Fruit fly (Drosophila melanogaster): ENCODE results near the gene twin.
A peak's percentile ranks its signal among the peaks of the same experiment; 100 is the strongest.

Gene twin

dm6 chr3R:24234162-24234529 is 12.4 kb upstream of the twin start (continued):
- TF ChIP-seq CG12942 (GFP tag; optimal IDR thresholded peaks at IDR 0.05) (no peak), CG7839 (tag; optimal IDR thresholded peaks at IDR 0.05) (no peak), MESR4 (GFP tag; optimal IDR thresholded peaks at IDR 0.05) (no peak), hb (GFP tag; IDR thresholded peaks at IDR 0.05; ENCODE audit: partially characterized antibody) (no peak), CG4328 (GFP tag; optimal IDR thresholded peaks at IDR 0.05) (no peak), trh (GFP tag; optimal IDR thresholded peaks at IDR 0.05) (no peak), CG16779 (GFP tag; IDR thresholded peaks at IDR 0.05) (no peak), jumu (GFP tag; optimal IDR thresholded peaks at IDR 0.05) (no peak), pita (GFP tag; optimal IDR thresholded peaks at IDR 0.05) (no peak), slp2 (GFP tag; optimal IDR thresholded peaks at IDR 0.05) (no peak), CG30403 (GFP tag; optimal IDR thresholded peaks at IDR 0.05) (no peak), CG11456 (GFP tag; IDR thresholded peaks at IDR 0.05) (no peak), cg (GFP tag; optimal IDR thresholded peaks at IDR 0.05) (peak; percentile 59)

- TF ChIP-seq ken (GFP tag; IDR thresholded peaks at IDR 0.05) (no peak), wek (GFP tag; optimal IDR thresholded peaks at IDR 0.05) (no peak), prd (optimal IDR thresholded peaks at IDR 0.05) (no peak), prd (GFP tag; IDR thresholded peaks at IDR 0.05) (0 out of 3 replicates have a peak, but pooled peaks have one; percentile 12), h (optimal IDR thresholded peaks at IDR 0.05) (no peak), Jarid2 (GFP tag; optimal IDR thresholded peaks at IDR 0.05) (no peak), CG8478 (optimal IDR thresholded peaks at IDR 0.05) (peak; percentile 36), CG6765 (GFP tag; optimal IDR thresholded peaks at IDR 0.05) (peak; percentile 18), D (optimal IDR thresholded peaks at IDR 0.05) (no peak), D (GFP tag; optimal IDR thresholded peaks at IDR 0.05) (no peak), Hr51 (GFP tag; optimal IDR thresholded peaks at IDR 0.05) (no peak), gce (GFP tag; IDR thresholded peaks at IDR 0.05) (no peak), dimm (GFP tag; IDR thresholded peaks at IDR 0.05) (no peak), CG15073 (GFP tag; optimal IDR thresholded peaks at IDR 0.05) (no peak), ranshi (GFP tag; IDR thresholded peaks at IDR 0.05) (no peak), ttk (GFP tag; IDR thresholded peaks at IDR 0.05) (no peak), CG7928 (GFP tag; optimal IDR thresholded peaks at IDR 0.05) (no peak), otp (GFP tag; IDR thresholded peaks at IDR 0.05) (no peak), CG7357 (GFP tag; IDR thresholded peaks at IDR 0.05) (no peak), CG12236 (GFP tag; optimal IDR thresholded peaks at IDR 0.05) (no peak), hkb (optimal IDR thresholded peaks at IDR 0.05) (peak; percentile 41), hkb (GFP tag; IDR thresholded peaks at IDR 0.05) (no peak), Hsf (GFP tag; optimal IDR thresholded peaks at IDR 0.05) (peak; percentile 5), CG13123 (GFP tag; optimal IDR thresholded peaks at IDR 0.05) (no peak), H2.0 (GFP tag; IDR thresholded peaks at IDR 0.05) (no peak), pros (GFP tag; optimal IDR thresholded peaks at IDR 0.05) (no peak), sens-2 (GFP tag; IDR thresholded peaks at IDR 0.05) (no peak), btn (GFP tag; optimal IDR thresholded peaks at IDR 0.05) (no peak), ERR (GFP tag; optimal IDR thresholded peaks at IDR 0.05) (no peak), crp (GFP tag; optimal IDR thresholded peaks at IDR 0.05) (peak in 1 of 2 experiments; percentile 72), CG31224 (GFP tag; IDR thresholded peaks at IDR 0.05) (no peak), CG9609 (GFP tag; optimal IDR thresholded peaks at IDR 0.05) (no peak), ro (GFP tag; IDR thresholded peaks at IDR 0.05) (no peak), CG12769 (tag; optimal IDR thresholded peaks at IDR 0.05) (no peak), CG10565 (GFP tag; optimal IDR thresholded peaks at IDR 0.05) (no peak), CG11696 (GFP tag; IDR thresholded peaks at IDR 0.05) (no peak), Oaz (GFP tag; IDR thresholded peaks at IDR 0.05) (no peak), nmo (GFP tag; optimal IDR thresholded peaks at IDR 0.05) (peak; percentile 44), toy (GFP tag; IDR thresholded peaks at IDR 0.05) (no peak)
Observed at dm6 chr3R:24233366-24234161, 11.8 kb upstream of the twin start.
